Worm (Caenorhabditis elegans): ENCODE data around the gene fbxb-117.

Gene fbxb-117

ce11 chrV:19319460-19319995 lies 37.1 kb downstream of the fbxb-117 start, which contains the start of gene C43D7.7:
C43D7.7 (minus strand) TSS chrV:19319510.
- no peak for TF ChIP-seq med-1 (GFP tag; optimal IDR thresholded peaks at IDR 0.05; ENCODE audit: insufficient read depth)
- TF ChIP-seq ref-1 (GFP tag; conservative IDR thresholded peaks at IDR 0.05), result no peak
- TF ChIP-seq tab-1 (GFP tag; IDR thresholded peaks at IDR 0.05), result no peak
- no peak for TF ChIP-seq ztf-23 (GFP tag; IDR thresholded peaks at IDR 0.05)

- TF ChIP-seq ref-1 (GFP tag; conservative IDR thresholded peaks at IDR 0.05) (no peak), med-1 (GFP tag; optimal IDR thresholded peaks at IDR 0.05; ENCODE audit: insufficient read depth) (no peak)
Measured at ce11 chrV:19320385-19320784, 38.0 kb downstream of the fbxb-117 start, which contains the start of gene sdz-6. sdz-6 (plus strand) TSS chrV:19320613.

DNA sequence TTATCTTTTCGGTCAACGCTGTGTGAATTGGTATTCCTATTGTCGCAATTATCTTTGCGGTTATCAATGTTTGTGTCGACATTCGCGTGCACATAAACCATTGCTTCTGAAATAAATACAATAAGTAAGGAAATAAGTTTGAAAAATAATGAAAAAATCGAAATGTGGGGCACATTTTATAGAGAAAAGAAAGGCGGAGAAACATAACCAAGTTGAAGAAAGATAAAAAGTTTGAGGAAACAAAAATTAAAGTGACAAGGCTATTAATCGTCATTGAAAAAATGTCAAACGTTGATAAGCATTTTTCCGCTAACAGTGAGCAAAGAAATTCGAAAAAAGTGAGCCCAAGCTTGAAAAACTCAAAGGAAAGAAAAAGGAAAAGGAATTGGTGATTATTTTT lies 40.0 kb downstream of the fbxb-117 start, which contains the start of gene C43D7.4:
C43D7.4 (minus strand) TSS at position 101 of the 400 bp plus-strand sequence.
- TF ChIP-seq ztf-23 (GFP tag; IDR thresholded peaks at IDR 0.05) (no peak), flt-1 (GFP tag; IDR thresholded peaks at IDR 0.05) (no peak), klf-2 (GFP tag; conservative IDR thresholded peaks at IDR 0.05) (no peak), tab-1 (GFP tag; IDR thresholded peaks at IDR 0.05) (no peak), ztf-29 (GFP tag; IDR thresholded peaks at IDR 0.05) (no peak), cog-1 (tag; optimal IDR thresholded peaks at IDR 0.05) (no peak), T22C8.4 (GFP tag; IDR thresholded peaks at IDR 0.05) (no peak)

DNA sequence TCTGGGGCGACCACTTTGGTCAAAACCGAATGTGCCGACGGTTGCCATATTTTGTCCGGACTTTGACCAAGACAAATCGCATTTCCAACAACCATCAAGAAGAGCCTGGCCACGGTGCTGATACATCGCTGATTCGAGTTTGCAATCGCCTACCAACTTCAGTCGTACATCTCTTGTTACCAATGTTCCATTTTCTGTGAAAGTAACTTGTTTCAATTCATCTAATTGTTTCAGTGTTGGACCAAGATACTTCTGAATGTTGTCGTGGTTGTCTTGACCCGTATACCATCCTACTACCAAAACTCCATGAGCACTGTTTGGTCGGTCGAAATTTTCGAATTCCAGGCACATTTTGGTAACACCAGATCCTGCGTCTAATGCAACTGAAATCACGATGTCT lies 43.0 kb downstream of the fbxb-117 start:
- TF ChIP-seq cog-1 (tag; optimal IDR thresholded peaks at IDR 0.05) (no peak), klf-2 (GFP tag; conservative IDR thresholded peaks at IDR 0.05) (no peak), ztf-23 (GFP tag; IDR thresholded peaks at IDR 0.05) (no peak), T22C8.4 (GFP tag; IDR thresholded peaks at IDR 0.05) (no peak), med-1 (GFP tag; optimal IDR thresholded peaks at IDR 0.05; ENCODE audit: insufficient read depth) (no peak), ztf-29 (GFP tag; IDR thresholded peaks at IDR 0.05) (no peak), ref-1 (GFP tag; conservative IDR thresholded peaks at IDR 0.05) (no peak), flt-1 (GFP tag; IDR thresholded peaks at IDR 0.05) (no peak), tab-1 (GFP tag; IDR thresholded peaks at IDR 0.05) (no peak)

- TF ChIP-seq ref-1 (GFP tag; conservative IDR thresholded peaks at IDR 0.05) (no peak), ztf-29 (GFP tag; IDR thresholded peaks at IDR 0.05) (no peak), cog-1 (tag; optimal IDR thresholded peaks at IDR 0.05) (no peak), T22C8.4 (GFP tag; IDR thresholded peaks at IDR 0.05) (no peak), klf-2 (GFP tag; conservative IDR thresholded peaks at IDR 0.05) (no peak), med-1 (GFP tag; optimal IDR thresholded peaks at IDR 0.05; ENCODE audit: insufficient read depth) (no peak), tab-1 (GFP tag; IDR thresholded peaks at IDR 0.05) (no peak), ztf-23 (GFP tag; IDR thresholded peaks at IDR 0.05) (no peak), flt-1 (GFP tag; IDR thresholded peaks at IDR 0.05) (no peak)
Measured at ce11 chrV:19329263-19329662, 46.8 kb downstream of the fbxb-117 start, which contains the start of gene fbxb-65. fbxb-65 (plus strand) TSS chrV:19329563.
